Fruit fly (Drosophila melanogaster) whole organism, adult: Measurements from ENCODE around the gene hwt.

ENCODE experiments used
- CG11617 ChIP-seq: fragments of 200-800 bp; sonication (Bioruptor generic); optimal IDR thresholded peaks from 2 replicates; lab custom pipeline; 2017; ENCODE audit warnings: mild to moderate bottlenecking, missing biosample characterization, missing genetic modification reagents, missing genetic modification characterization
- CG12768 ChIP-seq: fragments of 200-800 bp; sonication (Bioruptor generic); optimal IDR thresholded peaks from 2 replicates; lab custom pipeline; 2017; ENCODE audit warnings: missing biosample characterization, missing genetic modification characterization, mild to moderate bottlenecking, moderate library complexity, missing genetic modification reagents
- CG14711 ChIP-seq: fragments of 200-800 bp; sonication (Bioruptor generic); optimal IDR thresholded peaks from 2 replicates; lab custom pipeline; 2018; ENCODE audit warnings: missing biosample characterization, mild to moderate bottlenecking, missing genetic modification characterization, moderate library complexity
- CG1620 ChIP-seq: fragments of 200-800 bp; sonication (Bioruptor generic); optimal IDR thresholded peaks from 2 replicates; lab custom pipeline; 2016; ENCODE audit warnings: missing biosample characterization, missing genetic modification characterization
- CG33017 ChIP-seq: fragments of 200-800 bp; sonication (Bioruptor generic); optimal IDR thresholded peaks from 2 replicates; lab custom pipeline; 2018; ENCODE audit warnings: missing biosample characterization, mild to moderate bottlenecking, missing genetic modification characterization, moderate library complexity
- CG5204 ChIP-seq: fragments of 200-800 bp; sonication (Bioruptor generic); optimal IDR thresholded peaks from 2 replicates; lab custom pipeline; 2016; ENCODE audit warnings: missing biosample characterization, missing genetic modification characterization
- CG7045 ChIP-seq: fragments of 200-800 bp; sonication (Bioruptor generic); optimal IDR thresholded peaks from 2 replicates; lab custom pipeline; 2017; ENCODE audit warnings: missing biosample characterization, mild to moderate bottlenecking, missing genetic modification characterization
- CG7101 ChIP-seq: fragments of 200-800 bp; sonication (Bioruptor generic); optimal IDR thresholded peaks from 2 replicates; lab custom pipeline; 2018; ENCODE audit warnings: missing biosample characterization, mild to moderate bottlenecking, missing genetic modification characterization, moderate library complexity
- Clk ChIP-seq: fragments of 200-800 bp; sonication (Bioruptor generic); optimal IDR thresholded peaks from 2 replicates; lab custom pipeline; 2017; ENCODE audit warnings: missing biosample characterization, missing genetic modification characterization
- Crg-1 ChIP-seq: fragments of 200-800 bp; sonication (Bioruptor generic); optimal IDR thresholded peaks from 2 replicates; lab custom pipeline; 2016; ENCODE audit warnings: missing biosample characterization, missing genetic modification characterization
- Hr96 ChIP-seq: fragments of 200-800 bp; sonication (Bioruptor generic); optimal IDR thresholded peaks from 2 replicates; lab custom pipeline; 2016; ENCODE audit warnings: missing biosample characterization, missing genetic modification characterization
- Mnt ChIP-seq: fragments of 200-800 bp; sonication (Bioruptor generic); optimal IDR thresholded peaks from 2 replicates; lab custom pipeline; 2016; ENCODE audit warnings: missing biosample characterization, mild to moderate bottlenecking, missing genetic modification characterization
- bab1 ChIP-seq: fragments of 200-800 bp; sonication (Bioruptor generic); optimal IDR thresholded peaks from 3 replicates; lab custom pipeline; 2019; ENCODE audit warnings: missing biosample characterization, mild to moderate bottlenecking, missing genetic modification characterization, moderate library complexity
- cic ChIP-seq: fragments of 200-800 bp; sonication (Bioruptor generic); optimal IDR thresholded peaks from 2 replicates; lab custom pipeline; 2017; ENCODE audit warnings: missing biosample characterization, mild to moderate bottlenecking, missing genetic modification characterization, moderate library complexity
- cnc ChIP-seq, 2 experiments: fragments of >200 bp; optimal IDR thresholded peaks; 2 replicates each; lab custom pipeline; 2017
- kay ChIP-seq: fragments of 200-800 bp; sonication (Bioruptor generic); peaks from one replicate; lab custom pipeline; 2016; ENCODE audit warnings: missing biosample characterization, missing genetic modification characterization, borderline replicate concordance
- ovo ChIP-seq: fragments of 200-800 bp; sonication (Bioruptor generic); optimal IDR thresholded peaks from 2 replicates; lab custom pipeline; 2016; ENCODE audit warnings: missing biosample characterization, missing genetic modification characterization
- pad ChIP-seq: fragments of 200-800 bp; sonication (Bioruptor generic); optimal IDR thresholded peaks from 3 replicates; lab custom pipeline; 2017; ENCODE audit warnings: missing biosample characterization, missing genetic modification characterization, mild to moderate bottlenecking, moderate library complexity, missing genetic modification reagents
- tj ChIP-seq: fragments of 200-800 bp; sonication (Bioruptor generic); optimal IDR thresholded peaks from 3 replicates; lab custom pipeline; 2017; ENCODE audit warnings: missing biosample characterization, mild to moderate bottlenecking, missing genetic modification characterization, moderate library complexity
- toe ChIP-seq: fragments of 200-800 bp; sonication (Bioruptor generic); optimal IDR thresholded peaks from 2 replicates; lab custom pipeline; 2016; ENCODE audit warnings: missing biosample characterization, missing genetic modification characterization

The hwt gene

DNA sequence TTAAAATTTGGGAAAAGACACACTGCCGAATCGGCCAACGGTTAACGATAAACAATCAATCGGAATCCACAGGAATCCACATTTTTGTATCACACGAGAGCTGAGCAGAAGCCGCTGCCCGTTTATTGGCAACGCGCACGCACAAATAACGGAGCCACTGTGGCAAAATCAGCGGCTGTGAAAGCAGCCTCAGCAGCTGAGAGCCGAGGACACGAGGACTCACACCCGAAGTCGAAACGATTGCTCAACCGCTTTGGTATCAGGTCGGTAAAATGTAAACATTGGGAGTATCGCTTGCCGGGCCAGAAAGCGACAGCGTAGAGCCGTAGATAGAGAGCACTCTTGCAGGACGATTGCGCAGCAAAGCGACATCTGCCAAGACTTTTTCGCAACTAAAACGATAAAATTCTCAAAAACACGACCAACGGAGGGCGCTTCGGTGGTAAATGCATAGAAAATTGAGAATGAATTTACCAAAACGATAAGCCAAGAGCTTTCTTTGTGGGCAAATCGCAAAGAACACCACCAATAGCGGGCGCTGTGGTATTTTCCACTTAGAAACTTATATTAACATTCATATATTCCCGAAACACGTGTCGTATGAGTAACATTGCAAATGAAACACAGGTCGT lies at the start of gene hwt:
hwt (minus strand) TSS at position 161 of the 632 bp plus-strand sequence.
- no peak for TF ChIP-seq CG7101 (tag; lab: Kevin White, UChicago)
- TF ChIP-seq toe (GFP tag; lab: Kevin White, UChicago), result no peak
- no peak for TF ChIP-seq CG11617 (GFP tag; lab: Kevin White, UChicago)
- TF ChIP-seq ovo (GFP tag; lab: Kevin White, UChicago), result no peak
- TF ChIP-seq CG14711 (tag; lab: Kevin White, UChicago), result no peak
- TF ChIP-seq tj (GFP tag; lab: Kevin White, UChicago), result no peak
- no peak for TF ChIP-seq CG33017
- TF ChIP-seq Hr96, result no peak
- no peak for TF ChIP-seq CG7045 (GFP tag; lab: Kevin White, UChicago)
- no peak for TF ChIP-seq Mnt (GFP tag; lab: Kevin White, UChicago)
- TF ChIP-seq Crg-1 (GFP tag; lab: Kevin White, UChicago), result no peak
- TF ChIP-seq CG12768 (GFP tag; lab: Kevin White, UChicago), result no peak

DNA sequence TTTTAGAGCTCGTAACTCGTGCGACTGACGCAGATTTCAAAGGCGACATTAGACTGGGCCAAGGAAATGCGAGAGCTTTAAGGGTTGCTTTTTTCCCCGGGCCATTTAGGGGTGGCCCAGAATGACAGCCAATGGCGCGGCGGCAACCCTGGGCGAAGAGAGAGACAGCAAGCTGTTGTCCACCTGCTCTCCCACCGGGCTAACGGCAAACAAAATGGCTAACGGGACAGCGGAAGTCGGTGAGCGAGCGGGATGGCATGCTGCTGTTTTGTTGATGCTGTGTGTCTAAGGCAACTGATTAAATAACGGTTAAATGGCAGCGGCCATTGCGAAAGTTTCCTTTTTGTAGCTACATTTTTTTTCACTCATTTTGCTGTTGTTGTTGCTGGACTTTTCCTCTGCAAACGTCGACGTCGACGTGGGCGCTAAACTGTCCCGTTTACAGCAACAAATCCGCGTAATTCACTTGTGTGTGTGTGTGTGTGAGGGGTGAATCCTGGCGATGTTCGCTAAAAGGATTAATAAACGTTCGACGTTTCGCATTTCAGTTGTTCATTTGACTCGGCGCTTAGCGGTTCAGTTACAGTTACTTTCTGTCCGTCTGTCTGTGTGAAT lies 47.6 kb upstream of the hwt start, which contains the start of gene CG11085:
CG11085 (plus strand) TSS at position 565 of the 615 bp plus-strand sequence.
- TF ChIP-seq CG12768 (GFP tag; lab: Kevin White, UChicago) (no peak), CG33017 (no peak), cic (GFP tag; lab: Kevin White, UChicago) (no peak), Crg-1 (GFP tag; lab: Kevin White, UChicago) (no peak), CG11617 (GFP tag; lab: Kevin White, UChicago) (no peak), CG7101 (tag; lab: Kevin White, UChicago) (no peak), Clk (GFP tag; lab: Kevin White, UChicago) (no peak), pad (no peak), toe (GFP tag; lab: Kevin White, UChicago) (no peak), Hr96 (no peak), CG5204 (no peak), CG1620 (no peak), cnc (optimal IDR thresholded peaks at IDR 0.05; lab: Kevin White, UChicago) (no peak), ovo (GFP tag; lab: Kevin White, UChicago) (no peak)

DNA sequence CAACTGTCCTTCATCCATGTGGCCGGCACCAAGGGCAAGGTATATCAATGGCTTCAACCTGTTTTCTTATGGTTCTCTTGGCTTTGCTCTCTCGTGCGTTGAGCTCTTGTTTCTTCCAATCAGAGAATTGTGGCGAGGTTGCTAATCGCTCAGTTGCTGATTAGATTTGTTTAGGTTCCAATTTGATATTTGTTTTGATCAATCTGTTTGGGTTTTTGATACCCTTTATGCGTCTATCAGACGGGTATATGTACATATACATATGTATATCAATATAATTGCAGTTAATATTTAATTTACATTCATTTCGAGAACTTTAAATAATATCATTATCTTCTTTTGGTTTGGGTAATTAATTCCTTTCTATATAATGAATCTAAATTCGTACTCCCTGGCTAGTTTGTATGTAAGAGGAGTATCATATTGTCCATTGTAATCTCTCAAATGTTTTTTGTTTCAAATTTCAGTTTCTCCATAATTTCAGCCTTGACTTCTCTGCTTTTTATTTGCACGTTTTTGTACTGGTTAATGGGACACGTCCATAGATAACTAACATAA lies 45.1 kb upstream of the hwt start:
- TF ChIP-seq toe (GFP tag; lab: Kevin White, UChicago) (no peak), pad (no peak), CG11617 (GFP tag; lab: Kevin White, UChicago) (no peak), Mnt (GFP tag; lab: Kevin White, UChicago) (no peak), Hr96 (no peak), ovo (GFP tag; lab: Kevin White, UChicago) (no peak)

- no peak for TF ChIP-seq toe (GFP tag; lab: Kevin White, UChicago)
- TF ChIP-seq bab1 (GFP tag; lab: Kevin White, UChicago), result peak; percentile 72
- TF ChIP-seq Mnt (GFP tag; lab: Kevin White, UChicago), result peak; percentile 98
- TF ChIP-seq CG7045 (GFP tag; lab: Kevin White, UChicago), result no peak
- TF ChIP-seq ovo (GFP tag; lab: Kevin White, UChicago), result peak; percentile 59
- TF ChIP-seq CG33017, result no peak
- no peak for TF ChIP-seq CG12768 (GFP tag; lab: Kevin White, UChicago)
- peak; percentile 28 for TF ChIP-seq CG1620
- no peak for TF ChIP-seq cnc (optimal IDR thresholded peaks at IDR 0.05; lab: Kevin White, UChicago)
- peak; percentile 88 for TF ChIP-seq CG11617 (GFP tag; lab: Kevin White, UChicago)
- TF ChIP-seq tj (GFP tag; lab: Kevin White, UChicago), result peak; percentile 70
- TF ChIP-seq CG5204, result no peak
- TF ChIP-seq kay, result no peak
- TF ChIP-seq CG14711 (tag; lab: Kevin White, UChicago), result peak; percentile 59
- TF ChIP-seq pad, result peak; percentile 47
- peak; percentile 6 for TF ChIP-seq Crg-1 (GFP tag; lab: Kevin White, UChicago)
- no peak for TF ChIP-seq cic (GFP tag; lab: Kevin White, UChicago)
- TF ChIP-seq Clk (GFP tag; lab: Kevin White, UChicago), result no peak
- no peak for TF ChIP-seq Hr96
- peak; percentile 72 for TF ChIP-seq CG7101 (tag; lab: Kevin White, UChicago)
These were observed 43.5 kb upstream of the hwt start, which contains the start of the genes CG1463 and Fpgs1 for dm6 chrX:12611536-12612458. Gene CG1463 (minus strand): TSS chrX:12611667. Gene Fpgs1 (plus strand): TSS chrX:12611867.
